Worm (Caenorhabditis elegans) whole organism, L2 larva: ENCODE measurements around the gene rgs-4.

ENCODE experiments used
- ceh-82 ChIP-seq: fragments of 150-350 bp; optimal IDR thresholded peaks from 2 replicates; lab custom pipeline; 2014; ENCODE audit warnings: missing biosample characterization, missing genetic modification characterization
- lin-39 ChIP-seq: fragments of 150-350 bp; optimal IDR thresholded peaks from 2 replicates; lab custom pipeline; 2014; ENCODE audit warnings: missing biosample characterization, missing genetic modification reagents, missing genetic modification characterization
- lsy-2 ChIP-seq, 2 experiments: fragments of 150-350 bp in 1 of 2; sonication (generic microtip) in 1 of 2; optimal IDR thresholded peaks; 2 replicates each; lab custom pipeline; 2014 to 2017; ENCODE audit warnings: missing biosample characterization in 2 of 2, missing genetic modification characterization in 2 of 2
- nhr-10 ChIP-seq: sonication (generic microtip); optimal IDR thresholded peaks from 2 replicates; lab custom pipeline; 2017; ENCODE audit warnings: missing biosample characterization, missing genetic modification characterization
- nhr-12 ChIP-seq: fragments of 150-350 bp; optimal IDR thresholded peaks from 2 replicates; lab custom pipeline; 2014; ENCODE audit warnings: missing biosample characterization, missing genetic modification characterization
- skn-1 ChIP-seq: sonication (generic microtip); optimal IDR thresholded peaks from 2 replicates; lab custom pipeline; 2017; ENCODE audit warnings: missing biosample characterization, missing genetic modification characterization

- TF ChIP-seq nhr-12 (tag; lab: Kevin White, UChicago) (no peak), nhr-10 (no peak), ceh-82 (tag; lab: Kevin White, UChicago) (no peak), lin-39 (tag; lab: Kevin White, UChicago) (no peak), skn-1 (tag; lab: Kevin White, UChicago) (no peak), lsy-2 (tag; optimal IDR thresholded peaks at IDR 0.05; lab: Kevin White, UChicago) (no peak)
Observed at ce11 chrII:12617586-12617985, 37.0 kb upstream of the rgs-4 start, which contains the start of gene nspe-3.
